Fruit fly (Drosophila melanogaster) whole organism, prepupa: Measurements from ENCODE around the gene HP1c.

Experiments
- CG15336 ChIP-seq: fragments of 200-800 bp; sonication (Bioruptor generic); IDR thresholded peaks from 2 replicates; pipeline ENCODE4 v1.3.6; 2022; ENCODE audit warnings: missing biosample characterization, missing genetic modification characterization
- CG1621 ChIP-seq: fragments of 200-800 bp; sonication (Bioruptor generic); optimal IDR thresholded peaks from 3 replicates; lab custom pipeline; 2018; ENCODE audit warnings: missing biosample characterization, mild to moderate bottlenecking, missing genetic modification characterization
- CG3919 ChIP-seq: fragments of 200-800 bp; sonication (Bioruptor generic); optimal IDR thresholded peaks from 3 replicates; lab custom pipeline; 2016; ENCODE audit warnings: missing biosample characterization, missing genetic modification characterization
- CG6854 ChIP-seq: fragments of 200-800 bp; sonication (Bioruptor generic); optimal IDR thresholded peaks from 2 replicates; lab custom pipeline; 2017; ENCODE audit warnings: missing biosample characterization, mild to moderate bottlenecking, missing genetic modification characterization
- CG9139 ChIP-seq: fragments of 200-800 bp; sonication (Bioruptor generic); optimal IDR thresholded peaks from 3 replicates; lab custom pipeline; 2017; ENCODE audit warnings: missing biosample characterization, mild to moderate bottlenecking, missing genetic modification characterization
- Met ChIP-seq: fragments of 200-800 bp; sonication (Bioruptor generic); optimal IDR thresholded peaks from 3 replicates; lab custom pipeline; 2016; ENCODE audit warnings: missing biosample characterization, missing genetic modification characterization
- OdsH ChIP-seq: fragments of 200-800 bp; sonication (Bioruptor generic); optimal IDR thresholded peaks from 3 replicates; lab custom pipeline; 2016; ENCODE audit warnings: missing biosample characterization, missing genetic modification characterization
- Sox15 ChIP-seq: fragments of 200-800 bp; sonication (Bioruptor generic); optimal IDR thresholded peaks from 3 replicates; lab custom pipeline; 2016; ENCODE audit warnings: missing biosample characterization, missing genetic modification characterization
- achi ChIP-seq: fragments of 200-800 bp; sonication (Bioruptor generic); optimal IDR thresholded peaks from 3 replicates; lab custom pipeline; 2016; ENCODE audit warnings: missing biosample characterization, missing genetic modification characterization
- eg ChIP-seq: fragments of 200-800 bp; sonication (Bioruptor generic); IDR thresholded peaks from 3 replicates; pipeline ENCODE4 v1.3.6; 2022; ENCODE audit warnings: missing biosample characterization, missing genetic modification characterization
- fd85E ChIP-seq: fragments of 200-800 bp; sonication (Bioruptor generic); optimal IDR thresholded peaks from 3 replicates; lab custom pipeline; 2016; ENCODE audit warnings: missing biosample characterization, missing genetic modification characterization
- pdm3 ChIP-seq: fragments of 200-800 bp; sonication (Bioruptor generic); optimal IDR thresholded peaks from 3 replicates; lab custom pipeline; 2016; ENCODE audit warnings: missing biosample characterization, missing genetic modification characterization

dm6 chr3R:22720808-22721306 lies 24.6 kb upstream of the HP1c start, which contains the start of gene wge:
- TF ChIP-seq achi (GFP tag; lab: Kevin White, UChicago) (peak; percentile 47), CG6854 (GFP tag; lab: Kevin White, UChicago) (peak; percentile 18), Met (GFP tag; lab: Kevin White, UChicago) (no peak), pdm3 (no peak), eg (GFP tag; lab: Robert Waterston, UW) (peak; percentile 80), CG3919 (peak; percentile 52), CG1621 (tag; lab: Kevin White, UChicago) (peak; percentile 78), OdsH (GFP tag; lab: Kevin White, UChicago) (no peak), CG15336 (GFP tag; lab: Robert Waterston, UW) (peak; percentile 78), CG9139 (GFP tag; lab: Kevin White, UChicago) (peak; percentile 90), fd85E (GFP tag; lab: Kevin White, UChicago) (no peak), Sox15 (no peak)
